Worm (Caenorhabditis elegans): Measurements from ENCODE around the gene F53A3.1.

The F53A3.1 gene

ce11 chrIII:1969802-1970201 is 26.4 kb upstream of the F53A3.1 start, which contains the start of gene moa-1:
Gene moa-1, minus strand, starts transcription at chrIII:1969902.
- TF ChIP-seq athp-1 (tag; optimal IDR thresholded peaks at IDR 0.05) (no peak), snpc-1.1 (tag; optimal IDR thresholded peaks at IDR 0.05; ENCODE audit: insufficient read depth) (no peak), ztf-22 (GFP tag; optimal IDR thresholded peaks at IDR 0.05) (no peak), repo-1 (tag; optimal IDR thresholded peaks at IDR 0.05) (no peak)

- TF ChIP-seq tlf-1 (GFP tag; optimal IDR thresholded peaks at IDR 0.05) (no peak), zfh-2 (GFP tag; conservative IDR thresholded peaks at IDR 0.05) (peak; percentile 53), snpc-1.1 (tag; optimal IDR thresholded peaks at IDR 0.05; ENCODE audit: insufficient read depth) (peak; percentile 40), F37B4.10 (GFP tag; IDR thresholded peaks at IDR 0.05) (peak; percentile 92; the same call in 1 of the 2 replicates), tbx-9 (tag; optimal IDR thresholded peaks at IDR 0.05; ENCODE audit: borderline replicate concordance) (no peak), pha-4 (tag; optimal IDR thresholded peaks at IDR 0.05) (no peak)
Observed at ce11 chrIII:1963128-1963527, 19.7 kb upstream of the F53A3.1 start.

ce11 chrIII:1962552-1962951 is 19.1 kb upstream of the F53A3.1 start:
- TF ChIP-seq hlh-26 (GFP tag; conservative IDR thresholded peaks at IDR 0.05) (no peak), mcd-1 (GFP tag; IDR thresholded peaks at IDR 0.05) (peak; percentile 23; the same call in 1 of the 2 replicates), hlh-12 (tag; optimal IDR thresholded peaks at IDR 0.05) (no peak), dox-1 (GFP tag; IDR thresholded peaks at IDR 0.05) (peak; percentile 58; the same call in 1 of the 2 replicates), F33H1.4 (GFP tag; IDR thresholded peaks at IDR 0.05) (0 out of 2 replicates have a peak, but pooled peaks have one; percentile 7), F37B4.10 (GFP tag; IDR thresholded peaks at IDR 0.05) (no peak), nhr-80 (tag; optimal IDR thresholded peaks at IDR 0.05) (peak; percentile 78), madf-8 (GFP tag; conservative IDR thresholded peaks at IDR 0.05) (0 out of 2 replicates have a peak, but pooled peaks have one; percentile 13), efl-1 (GFP tag; optimal IDR thresholded peaks at IDR 0.05) (peak; percentile 72), madf-6 (GFP tag; IDR thresholded peaks at IDR 0.05) (peak; percentile 69), lsl-1 (GFP tag; optimal IDR thresholded peaks at IDR 0.05) (no peak), aptf-2 (GFP tag; conservative IDR thresholded peaks at IDR 0.05) (no peak), B0261.1 (tag; optimal IDR thresholded peaks at IDR 0.05) (no peak), lin-54 (GFP tag; optimal IDR thresholded peaks at IDR 0.05) (peak; percentile 18), nfyb-1 (GFP tag; IDR thresholded peaks at IDR 0.05) (no peak), mes-4 (tag; optimal IDR thresholded peaks at IDR 0.05) (no peak), attf-5 (GFP tag; optimal IDR thresholded peaks at IDR 0.05) (peak; percentile 56)

ce11 chrIII:1961895-1962506 is 18.6 kb upstream of the F53A3.1 start, which contains the start of gene mboa-6:
Gene mboa-6, minus strand, starts transcription at chrIII:1961945.
- no peak for TF ChIP-seq let-526 (GFP tag; IDR thresholded peaks at IDR 0.05)

ce11 chrIII:1955520-1956095 is 12.2 kb upstream of the F53A3.1 start:
- no peak for TF ChIP-seq die-1 (tag; optimal IDR thresholded peaks at IDR 0.05)
- no peak for TF ChIP-seq nhr-90 (tag; optimal IDR thresholded peaks at IDR 0.05)
- TF ChIP-seq tbp1 (GFP tag; optimal IDR thresholded peaks at IDR 0.05): no peak
- no peak for TF ChIP-seq ceh-91 (GFP tag; IDR thresholded peaks at IDR 0.05)
- TF ChIP-seq F49E8.2 (tag; optimal IDR thresholded peaks at IDR 0.05; ENCODE audit: insufficient read depth): no peak
- TF ChIP-seq F33H1.4 (GFP tag; IDR thresholded peaks at IDR 0.05): no peak
- TF ChIP-seq D2030.7 (GFP tag; IDR thresholded peaks at IDR 0.05): no peak
- no peak for TF ChIP-seq let-607 (tag; optimal IDR thresholded peaks at IDR 0.05)
